Fruit fly (Drosophila melanogaster): ENCODE data around the gene Rcd-1.
A peak's percentile ranks its signal among the peaks of the same experiment; 100 is the strongest.

The Rcd-1 gene

DNA sequence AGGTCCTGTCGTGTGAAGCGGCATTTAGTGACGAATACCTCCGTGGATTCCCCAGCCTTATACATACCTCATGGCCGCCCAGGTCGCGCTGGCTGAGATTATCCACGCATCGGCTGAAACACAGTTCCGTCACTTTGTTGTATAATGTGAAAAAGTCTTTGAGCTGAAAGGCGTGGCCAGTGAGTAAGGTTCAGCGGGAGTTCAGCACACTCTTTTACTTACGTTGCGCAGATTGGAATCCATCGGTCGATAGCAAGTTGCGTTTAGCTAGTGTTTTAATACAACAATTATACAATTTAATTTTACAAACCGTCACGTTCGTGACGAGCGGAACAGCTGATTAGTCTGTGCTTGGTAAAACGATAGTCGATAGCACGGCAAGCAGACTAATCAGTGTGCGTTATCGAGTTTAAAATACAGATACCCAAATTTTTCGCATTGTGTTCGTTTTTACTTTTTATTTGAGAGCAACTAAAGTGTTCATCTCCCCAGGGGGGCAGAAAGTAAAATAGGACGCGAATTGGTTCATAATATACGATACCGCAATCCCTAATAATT lies 20.3 kb upstream of the Rcd-1 start, which contains the start of the genes Pstk and Tim9b (continued):
- TF ChIP-seq CG9876 (GFP tag; optimal IDR thresholded peaks at IDR 0.05) (no peak), CG14710 (tag; optimal IDR thresholded peaks at IDR 0.05) (no peak), CG43689 (GFP tag; IDR thresholded peaks at IDR 0.05) (no peak), CG8944 (GFP tag; optimal IDR thresholded peaks at IDR 0.05) (no peak), CG17612 (GFP tag; IDR thresholded peaks at IDR 0.05) (no peak), D (optimal IDR thresholded peaks at IDR 0.05) (no peak), D (GFP tag; optimal IDR thresholded peaks at IDR 0.05) (no peak), CG12104 (GFP tag; optimal IDR thresholded peaks at IDR 0.05) (no peak), CG9817 (tag; optimal IDR thresholded peaks at IDR 0.05) (no peak), ash1 (GFP tag; optimal IDR thresholded peaks at IDR 0.05) (no peak), CG7839 (tag; optimal IDR thresholded peaks at IDR 0.05) (no peak), Hr78 (GFP tag; optimal IDR thresholded peaks at IDR 0.05) (no peak), CG12071 (GFP tag; optimal IDR thresholded peaks at IDR 0.05) (no peak), CG2712 (tag; optimal IDR thresholded peaks at IDR 0.05) (no peak), CG4424 (GFP tag; optimal IDR thresholded peaks at IDR 0.05) (no peak), CG3995 (GFP tag; optimal IDR thresholded peaks at IDR 0.05) (no peak), da (GFP tag; optimal IDR thresholded peaks at IDR 0.05) (no peak), CG11398 (GFP tag; optimal IDR thresholded peaks at IDR 0.05) (no peak), Nf-YA (GFP tag; IDR thresholded peaks at IDR 0.05) (no peak), CG31441 (GFP tag; IDR thresholded peaks at IDR 0.05) (no peak), CG2116 (GFP tag; optimal IDR thresholded peaks at IDR 0.05) (peak; percentile 89), CG31388 (GFP tag; optimal IDR thresholded peaks at IDR 0.05) (no peak), CG16863 (GFP tag; optimal IDR thresholded peaks at IDR 0.05) (no peak), CG6854 (GFP tag; optimal IDR thresholded peaks at IDR 0.05) (no peak), CG30020 (tag; optimal IDR thresholded peaks at IDR 0.05) (no peak), en (GFP tag; optimal IDR thresholded peaks at IDR 0.05) (no peak), shn (GFP tag; optimal IDR thresholded peaks at IDR 0.05) (no peak), peb (GFP tag; IDR thresholded peaks at IDR 0.05) (no peak), nau (GFP tag; optimal IDR thresholded peaks at IDR 0.05) (no peak), CG13775 (GFP tag; optimal IDR thresholded peaks at IDR 0.05) (no peak), tx (GFP tag; optimal IDR thresholded peaks at IDR 0.05) (no peak), Optix (GFP tag; IDR thresholded peaks at IDR 0.05) (no peak), CG10431 (GFP tag; optimal IDR thresholded peaks at IDR 0.05) (no peak), CG34422 (GFP tag; IDR thresholded peaks at IDR 0.05) (no peak), ems (GFP tag; optimal IDR thresholded peaks at IDR 0.05) (no peak), Awh (GFP tag; IDR thresholded peaks at IDR 0.05) (no peak), Abd-B (GFP tag; optimal IDR thresholded peaks at IDR 0.05) (no peak), CG31365 (tag; optimal IDR thresholded peaks at IDR 0.05) (no peak), dm (GFP tag; optimal IDR thresholded peaks at IDR 0.05) (no peak), CG14965 (GFP tag; optimal IDR thresholded peaks at IDR 0.05; ENCODE audit: borderline replicate concordance) (no peak), CG2889 (GFP tag; IDR thresholded peaks at IDR 0.05) (no peak), Dek (tag; optimal IDR thresholded peaks at IDR 0.05) (no peak), CG1529 (GFP tag; optimal IDR thresholded peaks at IDR 0.05) (no peak), Hr3 (GFP tag; optimal IDR thresholded peaks at IDR 0.05) (no peak), chn (GFP tag; optimal IDR thresholded peaks at IDR 0.05) (no peak), HHEX (GFP tag; optimal IDR thresholded peaks at IDR 0.05) (no peak), CG2120 (GFP tag; optimal IDR thresholded peaks at IDR 0.05) (no peak), Pdp1 (GFP tag; optimal IDR thresholded peaks at IDR 0.05) (peak in 1 of 2 experiments; percentile 93), Dip2 (GFP tag; IDR thresholded peaks at IDR 0.05) (no peak), h (optimal IDR thresholded peaks at IDR 0.05) (no peak), Sry-δ (GFP tag; optimal IDR thresholded peaks at IDR 0.05) (peak; percentile 21), jumu (GFP tag; optimal IDR thresholded peaks at IDR 0.05) (no peak), Spps (tag; optimal IDR thresholded peaks at IDR 0.05) (no peak)

All from whole organism, embryonic.